Fruit fly (Drosophila melanogaster): ENCODE data around the gene Cipc.
A peak's percentile ranks its signal among the peaks of the same experiment; 100 is the strongest.

Gene Cipc

DNA sequence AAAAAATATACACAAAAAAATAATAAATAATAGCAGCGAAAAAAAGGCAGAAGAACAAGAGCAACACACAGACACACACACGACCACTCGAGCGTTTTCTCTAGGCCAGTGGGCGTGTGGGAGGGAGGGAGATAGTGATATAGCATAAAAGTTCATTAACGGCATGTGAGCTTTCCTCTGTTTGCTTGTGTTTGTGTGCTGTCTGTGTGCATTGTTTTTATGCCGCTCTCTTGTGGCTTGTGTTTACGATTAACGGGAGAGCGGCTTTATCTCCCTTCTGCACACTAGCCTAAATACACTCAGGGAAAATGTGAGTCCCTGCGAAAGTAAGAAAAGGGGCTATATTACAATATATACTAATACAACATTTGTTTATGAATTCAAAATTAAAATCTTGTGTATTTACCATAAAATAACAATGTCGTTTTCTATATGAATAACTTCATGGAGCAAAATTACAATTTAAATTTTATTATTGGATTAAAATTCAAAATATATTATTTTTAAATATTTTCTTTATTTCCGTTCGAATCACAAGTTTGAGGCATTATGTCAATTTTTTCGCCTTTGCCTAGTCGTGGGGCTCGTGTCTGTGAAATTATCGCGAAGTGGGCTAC lies 10.9 kb downstream of the Cipc start (continued):
- TF ChIP-seq woc (GFP tag; optimal IDR thresholded peaks at IDR 0.05): no peak
- TF ChIP-seq jim (GFP tag; optimal IDR thresholded peaks at IDR 0.05): no peak
- TF ChIP-seq sv (GFP tag; optimal IDR thresholded peaks at IDR 0.05): no peak
- TF ChIP-seq CG32264 (GFP tag; optimal IDR thresholded peaks at IDR 0.05): no peak
- peak in 1 of 2 experiments; percentile 33 for TF ChIP-seq foxo (GFP tag; optimal IDR thresholded peaks at IDR 0.05)

- TF ChIP-seq N (GFP tag; optimal IDR thresholded peaks at IDR 0.05) (no peak), dmrt93B (GFP tag; optimal IDR thresholded peaks at IDR 0.05) (no peak), dsf (GFP tag; optimal IDR thresholded peaks at IDR 0.05; ENCODE audit: borderline replicate concordance) (no peak), jim (GFP tag; optimal IDR thresholded peaks at IDR 0.05) (no peak), Myc (optimal IDR thresholded peaks at IDR 0.05) (no peak), h (GFP tag; optimal IDR thresholded peaks at IDR 0.05) (no peak), Vsx2 (GFP tag; optimal IDR thresholded peaks at IDR 0.05; ENCODE audit: partially characterized antibody) (no peak)
Observed at dm6 chr3R:26119993-26120392, 13.3 kb downstream of the Cipc start.

- TF ChIP-seq ey (GFP tag; optimal IDR thresholded peaks at IDR 0.05) (no peak), foxo (GFP tag; optimal IDR thresholded peaks at IDR 0.05) (peak in 1 of 2 experiments; percentile 7)
Observed at dm6 chr3R:26121108-26121507, 14.4 kb downstream of the Cipc start.

dm6 chr3R:26121785-26122184 lies 15.1 kb downstream of the Cipc start:
- TF ChIP-seq Jra (GFP tag; optimal IDR thresholded peaks at IDR 0.05) (no peak), Myc (optimal IDR thresholded peaks at IDR 0.05) (no peak), pan (optimal IDR thresholded peaks at IDR 0.05) (no peak), woc (GFP tag; optimal IDR thresholded peaks at IDR 0.05) (no peak), OdsH (GFP tag; optimal IDR thresholded peaks at IDR 0.05) (peak; percentile 8), CG32264 (GFP tag; optimal IDR thresholded peaks at IDR 0.05) (no peak), Hr78 (GFP tag; optimal IDR thresholded peaks at IDR 0.05) (no peak), Mio (GFP tag; optimal IDR thresholded peaks at IDR 0.05) (no peak), N (GFP tag; optimal IDR thresholded peaks at IDR 0.05) (no peak), Vsx2 (GFP tag; optimal IDR thresholded peaks at IDR 0.05; ENCODE audit: partially characterized antibody) (no peak), h (GFP tag; optimal IDR thresholded peaks at IDR 0.05) (no peak), HLH106 (tag; optimal IDR thresholded peaks at IDR 0.05) (no peak), dmrt93B (GFP tag; optimal IDR thresholded peaks at IDR 0.05) (no peak), GATAd (GFP tag; optimal IDR thresholded peaks at IDR 0.05) (no peak), Rel (GFP tag; optimal IDR thresholded peaks at IDR 0.05) (no peak), Rel (tag; optimal IDR thresholded peaks at IDR 0.05) (no peak), Hr83 (GFP tag; optimal IDR thresholded peaks at IDR 0.05; ENCODE audit: poor library complexity, severe bottlenecking) (no peak), jim (GFP tag; optimal IDR thresholded peaks at IDR 0.05) (no peak), ey (GFP tag; optimal IDR thresholded peaks at IDR 0.05) (peak; percentile 56), Hnf4 (GFP tag; optimal IDR thresholded peaks at IDR 0.05) (peak; percentile 18), CG9705 (GFP tag; optimal IDR thresholded peaks at IDR 0.05) (no peak), sage (GFP tag; optimal IDR thresholded peaks at IDR 0.05) (no peak), dl (GFP tag; optimal IDR thresholded peaks at IDR 0.05; ENCODE audit: insufficient read depth in 1 of 2, partially characterized antibody in 2 of 2) (no peak), psq (GFP tag; optimal IDR thresholded peaks at IDR 0.05) (peak; percentile 5), Dfd (GFP tag; optimal IDR thresholded peaks at IDR 0.05) (no peak), lola (GFP tag; optimal IDR thresholded peaks at IDR 0.05) (no peak), br (GFP tag; optimal IDR thresholded peaks at IDR 0.05) (peak; percentile 47), fru (GFP tag; optimal IDR thresholded peaks at IDR 0.05) (no peak), tai (GFP tag; optimal IDR thresholded peaks at IDR 0.05) (no peak), sv (GFP tag; optimal IDR thresholded peaks at IDR 0.05) (peak; percentile 20), foxo (GFP tag; optimal IDR thresholded peaks at IDR 0.05) (peak in 1 of 2 experiments; percentile 44), CrebA (GFP tag; optimal IDR thresholded peaks at IDR 0.05; ENCODE audit: borderline replicate concordance) (no peak), Abd-B (GFP tag; optimal IDR thresholded peaks at IDR 0.05) (no peak), brk (GFP tag; optimal IDR thresholded peaks at IDR 0.05) (no peak), rgr (GFP tag; optimal IDR thresholded peaks at IDR 0.05) (peak; percentile 57), Dif (GFP tag; optimal IDR thresholded peaks at IDR 0.05; ENCODE audit: partially characterized antibody) (no peak), usp (GFP tag; optimal IDR thresholded peaks at IDR 0.05) (no peak), dsf (GFP tag; optimal IDR thresholded peaks at IDR 0.05; ENCODE audit: borderline replicate concordance) (no peak), Sp1 (GFP tag; optimal IDR thresholded peaks at IDR 0.05) (no peak)

All from whole organism, wandering third instar larva.